Worm (Caenorhabditis elegans) whole organism, L2 larva: ENCODE data around the gene cutl-9.

Source experiments
- C34F6.9 ChIP-seq: fragments of 150-350 bp; optimal IDR thresholded peaks from 2 replicates; lab custom pipeline; 2014; ENCODE audit warnings: missing biosample characterization, missing genetic modification characterization
- F13H6.1 ChIP-seq: sonication (generic microtip); optimal IDR thresholded peaks from 2 replicates; lab custom pipeline; 2016; ENCODE audit warnings: missing genetic modification characterization, missing compliant biosample characterization
- R02D3.7 ChIP-seq: fragments of 150-350 bp; optimal IDR thresholded peaks from 2 replicates; lab custom pipeline; 2014; ENCODE audit warnings: missing biosample characterization, missing genetic modification characterization
- ZK546.5 ChIP-seq: sonication (generic microtip); optimal IDR thresholded peaks from 2 replicates; lab custom pipeline; 2017; ENCODE audit warnings: missing biosample characterization, missing genetic modification characterization
- blmp-1 ChIP-seq: sonication (generic microtip); optimal IDR thresholded peaks from 2 replicates; lab custom pipeline; 2017; ENCODE audit warnings: missing genetic modification characterization, mild to moderate bottlenecking, missing compliant biosample characterization, antibody characterized with exemption, moderate library complexity; ENCODE audit not compliant: insufficient read depth
- ceh-82 ChIP-seq: fragments of 150-350 bp; optimal IDR thresholded peaks from 2 replicates; lab custom pipeline; 2014; ENCODE audit warnings: missing biosample characterization, missing genetic modification characterization
- crh-2 ChIP-seq: sonication (generic microtip); optimal IDR thresholded peaks from 2 replicates; lab custom pipeline; 2017; ENCODE audit warnings: missing biosample characterization, missing genetic modification characterization
- dmd-4 ChIP-seq: sonication (generic microtip); optimal IDR thresholded peaks from 2 replicates; lab custom pipeline; 2017; ENCODE audit warnings: missing biosample characterization, missing genetic modification characterization
- egl-27 ChIP-seq: sonication (generic microtip); optimal IDR thresholded peaks from 3 replicates; lab custom pipeline; 2017; ENCODE audit warnings: missing biosample characterization, missing genetic modification reagents, missing genetic modification characterization
- elt-1 ChIP-seq: fragments of 150-350 bp; optimal IDR thresholded peaks from 2 replicates; lab custom pipeline; 2014; ENCODE audit warnings: missing biosample characterization, missing genetic modification characterization
- fos-1 ChIP-seq: fragments of 150-350 bp; optimal IDR thresholded peaks from 2 replicates; lab custom pipeline; 2014; ENCODE audit warnings: missing biosample characterization, missing genetic modification characterization
- lin-11 ChIP-seq: fragments of 150-350 bp; sonication (generic microtip); optimal IDR thresholded peaks from 2 replicates; lab custom pipeline; 2014; ENCODE audit warnings: missing biosample characterization, missing genetic modification characterization, inconsistent platforms, mixed read lengths
- lin-13 ChIP-seq: fragments of 150-350 bp; optimal IDR thresholded peaks from 2 replicates; lab custom pipeline; 2014; ENCODE audit warnings: missing biosample characterization, missing genetic modification reagents, missing genetic modification characterization
- lin-39 ChIP-seq: fragments of 150-350 bp; optimal IDR thresholded peaks from 2 replicates; lab custom pipeline; 2014; ENCODE audit warnings: missing biosample characterization, missing genetic modification reagents, missing genetic modification characterization
- lsy-2 ChIP-seq, 2 experiments: fragments of 150-350 bp in 1 of 2; sonication (generic microtip) in 1 of 2; optimal IDR thresholded peaks; 2 replicates each; lab custom pipeline; 2014 to 2017; ENCODE audit warnings: missing biosample characterization in 2 of 2, missing genetic modification characterization in 2 of 2
- mab-5 ChIP-seq: fragments of 150-350 bp; optimal IDR thresholded peaks from 2 replicates; lab custom pipeline; 2014; ENCODE audit warnings: missing biosample characterization, missing genetic modification characterization
- mbf-1 ChIP-seq: sonication (generic microtip); optimal IDR thresholded peaks from 2 replicates; lab custom pipeline; 2017; ENCODE audit warnings: missing biosample characterization, missing genetic modification characterization
- mdl-1 ChIP-seq, 2 experiments: fragments of 150-350 bp in 1 of 2; sonication (generic microtip) in 1 of 2; optimal IDR thresholded peaks; 2 replicates each; lab custom pipeline; 2017; ENCODE audit warnings: missing biosample characterization in 2 of 2, missing genetic modification characterization in 2 of 2
- nhr-10 ChIP-seq: sonication (generic microtip); optimal IDR thresholded peaks from 2 replicates; lab custom pipeline; 2017; ENCODE audit warnings: missing biosample characterization, missing genetic modification characterization
- nhr-129 ChIP-seq: fragments of 150-350 bp; optimal IDR thresholded peaks from 2 replicates; lab custom pipeline; 2014; ENCODE audit warnings: missing biosample characterization, missing genetic modification characterization
- nhr-23 ChIP-seq: fragments of 150-350 bp; optimal IDR thresholded peaks from 2 replicates; lab custom pipeline; 2014; ENCODE audit warnings: missing biosample characterization, missing genetic modification reagents, missing genetic modification characterization
- nhr-25 ChIP-seq: fragments of 150-350 bp; sonication (generic microtip); optimal IDR thresholded peaks from 3 replicates; lab custom pipeline; 2014; ENCODE audit warnings: missing biosample characterization, missing genetic modification characterization
- nhr-6 ChIP-seq: fragments of 150-350 bp; optimal IDR thresholded peaks from 2 replicates; lab custom pipeline; 2014; ENCODE audit warnings: missing biosample characterization, missing genetic modification characterization
- peb-1 ChIP-seq: fragments of 150-350 bp; optimal IDR thresholded peaks from 2 replicates; lab custom pipeline; 2014; ENCODE audit warnings: missing biosample characterization, missing genetic modification characterization
- sem-4 ChIP-seq: fragments of 150-350 bp; optimal IDR thresholded peaks from 2 replicates; lab custom pipeline; 2014; ENCODE audit warnings: missing biosample characterization, missing genetic modification reagents, missing genetic modification characterization
- skn-1 ChIP-seq: sonication (generic microtip); optimal IDR thresholded peaks from 2 replicates; lab custom pipeline; 2017; ENCODE audit warnings: missing biosample characterization, missing genetic modification characterization
- unc-39 ChIP-seq: fragments of 150-350 bp; optimal IDR thresholded peaks from 2 replicates; lab custom pipeline; 2014; ENCODE audit warnings: missing biosample characterization, missing genetic modification characterization
- unc-55 ChIP-seq: fragments of 150-350 bp; sonication (generic microtip); optimal IDR thresholded peaks from 3 replicates; lab custom pipeline; 2014; ENCODE audit warnings: missing biosample characterization, missing genetic modification reagents, missing genetic modification characterization
- unc-62 ChIP-seq: fragments of 150-350 bp; optimal IDR thresholded peaks from 2 replicates; lab custom pipeline; 2014; ENCODE audit warnings: missing biosample characterization, missing genetic modification reagents, missing genetic modification characterization
- zag-1 ChIP-seq: fragments of 150-350 bp; optimal IDR thresholded peaks from 2 replicates; lab custom pipeline; 2014; ENCODE audit warnings: missing biosample characterization, missing genetic modification characterization
- ztf-11 ChIP-seq: sonication (generic microtip); optimal IDR thresholded peaks from 2 replicates; lab custom pipeline; 2017; ENCODE audit warnings: missing biosample characterization, missing genetic modification characterization
- ztf-4 ChIP-seq: fragments of 150-350 bp; optimal IDR thresholded peaks from 2 replicates; lab custom pipeline; 2014; ENCODE audit warnings: missing biosample characterization, missing genetic modification characterization

The cutl-9 gene

ce11 chrII:10605512-10605911 is 16.6 kb upstream of the cutl-9 start, which contains the start of gene taf-13:
taf-13 (minus strand) TSS chrII:10605612.
- no peak for TF ChIP-seq lin-11
- TF ChIP-seq ceh-82 (tag; lab: Kevin White, UChicago): no peak
- no peak for TF ChIP-seq crh-2 (tag; lab: Kevin White, UChicago)
- no peak for TF ChIP-seq ztf-4 (tag; lab: Kevin White, UChicago)
- no peak for TF ChIP-seq mbf-1 (tag; lab: Kevin White, UChicago)
- TF ChIP-seq ZK546.5 (tag; lab: Kevin White, UChicago): no peak
- TF ChIP-seq lin-13: no peak
- no peak for TF ChIP-seq nhr-10 (tag; lab: Kevin White, UChicago)
- TF ChIP-seq nhr-6 (tag; lab: Kevin White, UChicago): no peak
- no peak for TF ChIP-seq lin-39 (tag; lab: Kevin White, UChicago)

- TF ChIP-seq fos-1 (peak; percentile 63), C34F6.9 (tag; lab: Kevin White, UChicago) (peak; percentile 52), crh-2 (tag; lab: Kevin White, UChicago) (no peak), R02D3.7 (no peak), lsy-2 (tag; optimal IDR thresholded peaks at IDR 0.05; lab: Kevin White, UChicago) (peak in 1 of 2 experiments; percentile 58), unc-55 (GFP tag; lab: Kevin White, UChicago) (peak; percentile 76), blmp-1 (tag; lab: Kevin White, UChicago) (peak; percentile 61)
- TF ChIP-seq, all 48 proteins: peak for 5
Measured at ce11 chrII:10607238-10607961, 14.7 kb upstream of the cutl-9 start, which contains the start of gene ccm-3. ccm-3 (minus strand) TSS chrII:10607275.

- TF ChIP-seq unc-39 (tag; lab: Kevin White, UChicago) (no peak), zag-1 (tag; lab: Kevin White, UChicago) (no peak), unc-62 (GFP tag; lab: Kevin White, UChicago) (no peak), ZK546.5 (tag; lab: Kevin White, UChicago) (no peak), nhr-10 (tag; lab: Kevin White, UChicago) (no peak)
Measured at ce11 chrII:10608821-10609220, 13.2 kb upstream of the cutl-9 start.

- TF ChIP-seq dmd-4 (tag; lab: Kevin White, UChicago) (no peak), nhr-23 (no peak), nhr-129 (no peak), mdl-1 (tag; optimal IDR thresholded peaks at IDR 0.05; lab: Kevin White, UChicago) (no peak), fos-1 (no peak), sem-4 (tag; lab: Kevin White, UChicago) (no peak), ztf-11 (no peak), elt-1 (tag; lab: Kevin White, UChicago) (no peak), peb-1 (tag; lab: Kevin White, UChicago) (no peak), unc-55 (GFP tag; lab: Kevin White, UChicago) (no peak), lin-39 (tag; lab: Kevin White, UChicago) (no peak), nhr-6 (tag; lab: Kevin White, UChicago) (no peak), F13H6.1 (tag; lab: Kevin White, UChicago) (no peak), mab-5 (tag; lab: Kevin White, UChicago) (no peak), unc-39 (tag; lab: Kevin White, UChicago) (no peak)
- TF ChIP-seq, all 48 proteins: peak for 0
Measured at ce11 chrII:10612743-10613142, 9.3 kb upstream of the cutl-9 start, which contains the start of gene C14A4.12. C14A4.12 (plus strand) TSS chrII:10613043.

ce11 chrII:10618157-10618556 is 3.9 kb upstream of the cutl-9 start, which contains the start of gene C14A4.13:
C14A4.13 (plus strand) TSS chrII:10618457.
- TF ChIP-seq ZK546.5 (tag; lab: Kevin White, UChicago): no peak
- TF ChIP-seq nhr-25: no peak
- TF ChIP-seq ztf-4 (tag; lab: Kevin White, UChicago): no peak
- no peak for TF ChIP-seq mab-5 (tag; lab: Kevin White, UChicago)
- no peak for TF ChIP-seq egl-27 (tag; lab: Kevin White, UChicago)
- no peak for TF ChIP-seq fos-1
- TF ChIP-seq lin-11: no peak
- no peak for TF ChIP-seq skn-1 (tag; lab: Kevin White, UChicago)
- TF ChIP-seq crh-2 (tag; lab: Kevin White, UChicago): no peak
